Worm (Caenorhabditis elegans) whole organism, young adult: Measurements from ENCODE around the gene nyn-3.

Experiments used
- F37B4.10 ChIP-seq: fragments of 200-800 bp; sonication (Bioruptor generic); IDR thresholded peaks from 2 replicates; pipeline ENCODE4 v1.3.6; 2022; ENCODE audit warnings: missing genetic modification characterization, missing compliant biosample characterization
- dox-1 ChIP-seq: fragments of 200-800 bp; sonication (Bioruptor generic); IDR thresholded peaks from 2 replicates; pipeline ENCODE4 v1.3.6; 2022; ENCODE audit warnings: missing genetic modification reagents, missing genetic modification characterization, missing compliant biosample characterization
- nhr-27 ChIP-seq: fragments of 200-800 bp; sonication (Bioruptor generic); optimal IDR thresholded peaks from 2 replicates; lab custom pipeline; 2018; ENCODE audit warnings: mild to moderate bottlenecking, missing genetic modification characterization, moderate library complexity, missing compliant biosample characterization

- TF ChIP-seq F37B4.10 (GFP tag; lab: Robert Waterston, UW) (no peak), nhr-27 (tag; lab: Kevin White, UChicago) (no peak), dox-1 (GFP tag; lab: Robert Waterston, UW) (peak; percentile 73)
Observed at ce11 chrII:6248503-6248902, 43.9 kb downstream of the nyn-3 start.
